Fruit fly (Drosophila melanogaster) whole organism, embryonic: ENCODE data around the gene put.
A peak's percentile ranks its signal among the peaks of the same experiment; 100 is the strongest.

ENCODE experiments used
- CG10209 ChIP-seq: fragments of 200-800 bp; sonication (Bioruptor generic); optimal IDR thresholded peaks from 3 replicates; lab custom pipeline; 2017; ENCODE audit warnings: missing biosample characterization, mild to moderate bottlenecking, missing genetic modification characterization, missing genetic modification reagents
- CG10267 ChIP-seq: fragments of 200-800 bp; sonication (Bioruptor generic); optimal IDR thresholded peaks from 2 replicates; lab custom pipeline; 2018; ENCODE audit warnings: missing biosample characterization, mild to moderate bottlenecking, missing genetic modification characterization, moderate library complexity
- CG10462 ChIP-seq: fragments of 200-800 bp; sonication (Bioruptor generic); optimal IDR thresholded peaks from 2 replicates; lab custom pipeline; 2016; ENCODE audit warnings: missing biosample characterization, missing genetic modification characterization
- CG11247 ChIP-seq: fragments of 200-800 bp; sonication (Bioruptor generic); IDR thresholded peaks from 2 replicates; pipeline ENCODE4 v1.3.6; 2022; ENCODE audit warnings: missing biosample characterization, missing genetic modification characterization
- CG11696 ChIP-seq: fragments of 200-800 bp; sonication (Bioruptor generic); IDR thresholded peaks from 2 replicates; pipeline ENCODE4 v1.3.6; 2022; ENCODE audit warnings: missing biosample characterization, missing genetic modification characterization
- CG12071 ChIP-seq: fragments of 200-800 bp; sonication (Bioruptor generic); optimal IDR thresholded peaks from 3 replicates; lab custom pipeline; 2018; ENCODE audit warnings: missing biosample characterization, mild to moderate bottlenecking, missing genetic modification characterization
- CG14710 ChIP-seq: fragments of 200-800 bp; sonication (Bioruptor generic); optimal IDR thresholded peaks from 3 replicates; lab custom pipeline; 2019; ENCODE audit warnings: missing biosample characterization, mild to moderate bottlenecking, missing genetic modification characterization, moderate library complexity
- CG14860 ChIP-seq: fragments of 200-800 bp; sonication (Bioruptor generic); IDR thresholded peaks from 3 replicates; pipeline ENCODE4 v1.3.6; 2022; ENCODE audit warnings: missing biosample characterization, missing genetic modification characterization; ENCODE audit not compliant: partially characterized antibody
- CG15479 ChIP-seq: fragments of 200-800 bp; sonication (Bioruptor generic); optimal IDR thresholded peaks from 3 replicates; lab custom pipeline; 2019; ENCODE audit warnings: missing biosample characterization, mild to moderate bottlenecking, missing genetic modification characterization, moderate library complexity
- CG15601 ChIP-seq: fragments of 200-800 bp; sonication (Bioruptor generic); optimal IDR thresholded peaks from 3 replicates; lab custom pipeline; 2019; ENCODE audit warnings: missing biosample characterization, mild to moderate bottlenecking, missing genetic modification characterization, moderate library complexity
- CG2889 ChIP-seq: fragments of 200-800 bp; sonication (Bioruptor generic); IDR thresholded peaks from 3 replicates; pipeline ENCODE4 v1.3.6; 2022; ENCODE audit warnings: missing biosample characterization, missing genetic modification characterization
- CG31224 ChIP-seq: fragments of 200-800 bp; sonication (Bioruptor generic); IDR thresholded peaks from 2 replicates; pipeline ENCODE4 v1.3.6; 2022; ENCODE audit warnings: missing biosample characterization, missing genetic modification characterization
- CG34376 ChIP-seq: fragments of 200-800 bp; sonication (Bioruptor generic); optimal IDR thresholded peaks from 2 replicates; lab custom pipeline; 2018; ENCODE audit warnings: missing biosample characterization, mild to moderate bottlenecking, missing genetic modification characterization
- CG4328 ChIP-seq: fragments of 200-800 bp; sonication (Bioruptor generic); optimal IDR thresholded peaks from 3 replicates; lab custom pipeline; 2017; ENCODE audit warnings: missing biosample characterization, missing genetic modification reagents, missing genetic modification characterization
- CG4404 ChIP-seq: fragments of 200-800 bp; sonication (Bioruptor generic); IDR thresholded peaks from 2 replicates; pipeline ENCODE4 v1.3.6; 2022; ENCODE audit warnings: missing biosample characterization, missing genetic modification characterization
- CG8359 ChIP-seq: fragments of 200-800 bp; sonication (Bioruptor generic); optimal IDR thresholded peaks from 2 replicates; lab custom pipeline; 2017; ENCODE audit warnings: missing biosample characterization, mild to moderate bottlenecking, missing genetic modification characterization, borderline replicate concordance
- CG8924 ChIP-seq: fragments of 200-800 bp; optimal IDR thresholded peaks from 3 replicates; lab custom pipeline; 2019; ENCODE audit warnings: missing biosample characterization, mild to moderate bottlenecking, missing genetic modification characterization, moderate library complexity
- Dip2 ChIP-seq: fragments of 200-800 bp; sonication (Bioruptor generic); IDR thresholded peaks from 2 replicates; pipeline ENCODE4 v1.3.6; 2022; ENCODE audit warnings: missing biosample characterization, missing genetic modification characterization
- Fer3 ChIP-seq: fragments of 200-800 bp; sonication (Bioruptor generic); optimal IDR thresholded peaks from 2 replicates; lab custom pipeline; 2018; ENCODE audit warnings: missing biosample characterization, mild to moderate bottlenecking, missing genetic modification characterization, moderate library complexity
- Lim3 ChIP-seq: fragments of 200-800 bp; sonication (Bioruptor generic); IDR thresholded peaks from 2 replicates; pipeline ENCODE4 v1.3.6; 2022; ENCODE audit warnings: missing biosample characterization, missing genetic modification characterization
- NC2β ChIP-seq: fragments of 200-800 bp; sonication (Bioruptor generic); optimal IDR thresholded peaks from 2 replicates; lab custom pipeline; 2016; ENCODE audit warnings: missing biosample characterization, missing genetic modification characterization
- NFAT ChIP-seq: fragments of 200-800 bp; sonication (Bioruptor generic); IDR thresholded peaks from 2 replicates; pipeline ENCODE4 v1.3.6; 2022; ENCODE audit warnings: missing biosample characterization, missing genetic modification characterization
- Poxn ChIP-seq: fragments of 200-800 bp; sonication (Bioruptor generic); IDR thresholded peaks from 2 replicates; pipeline ENCODE4 v1.3.6; 2022; ENCODE audit warnings: missing biosample characterization, missing genetic modification characterization
- Rfx ChIP-seq: fragments of 200-800 bp; sonication (Bioruptor generic); IDR thresholded peaks from 2 replicates; pipeline ENCODE4 v1.3.6; 2022; ENCODE audit warnings: missing biosample characterization, missing genetic modification characterization
- Sry-δ ChIP-seq: fragments of 200-800 bp; sonication (Bioruptor generic); optimal IDR thresholded peaks from 2 replicates; lab custom pipeline; 2016; ENCODE audit warnings: missing biosample characterization, missing genetic modification characterization
- ase ChIP-seq: fragments of 200-800 bp; sonication (Bioruptor generic); IDR thresholded peaks from 3 replicates; pipeline ENCODE4 v1.3.6; 2022; ENCODE audit warnings: missing biosample characterization, missing genetic modification characterization
- bab2 ChIP-seq: fragments of 200-800 bp; sonication (Bioruptor generic); optimal IDR thresholded peaks from 2 replicates; lab custom pipeline; 2016; ENCODE audit warnings: missing biosample characterization, missing genetic modification characterization
- cg ChIP-seq: fragments of 200-800 bp; sonication (Bioruptor generic); optimal IDR thresholded peaks from 3 replicates; lab custom pipeline; 2019; ENCODE audit warnings: missing biosample characterization, mild to moderate bottlenecking, missing genetic modification characterization, moderate library complexity
- ci ChIP-seq: fragments of 200-800 bp; sonication (Bioruptor generic); IDR thresholded peaks from 3 replicates; pipeline ENCODE4 v1.3.6; 2022; ENCODE audit warnings: missing biosample characterization, missing genetic modification characterization
- dimm ChIP-seq: fragments of 200-800 bp; sonication (Bioruptor generic); IDR thresholded peaks from 2 replicates; pipeline ENCODE4 v1.3.6; 2022; ENCODE audit warnings: missing biosample characterization, missing genetic modification characterization
- fd96Cb ChIP-seq: fragments of 200-800 bp; sonication (Bioruptor generic); optimal IDR thresholded peaks from 2 replicates; lab custom pipeline; 2018; ENCODE audit warnings: missing biosample characterization, mild to moderate bottlenecking, missing genetic modification characterization, moderate library complexity
- gfzf ChIP-seq: fragments of 200-800 bp; sonication (Bioruptor generic); optimal IDR thresholded peaks from 2 replicates; lab custom pipeline; 2016; ENCODE audit warnings: missing biosample characterization, mild to moderate bottlenecking, missing genetic modification characterization, moderate library complexity
- hbn ChIP-seq: fragments of 200-800 bp; sonication (Bioruptor generic); IDR thresholded peaks from 2 replicates; pipeline ENCODE4 v1.3.6; 2022; ENCODE audit warnings: missing biosample characterization, missing genetic modification characterization; ENCODE audit not compliant: partially characterized antibody
- insv ChIP-seq, 2 experiments: fragments of 200-800 bp; sonication (Bioruptor generic); optimal IDR thresholded peaks; 3 replicates each; lab custom pipeline; 2016 to 2018; ENCODE audit warnings: missing biosample characterization in 2 of 2, missing genetic modification characterization in 2 of 2
- inv ChIP-seq: fragments of 200-800 bp; sonication (Bioruptor generic); IDR thresholded peaks from 2 replicates; pipeline ENCODE4 v1.3.6; 2022; ENCODE audit warnings: missing biosample characterization, missing genetic modification characterization; ENCODE audit not compliant: partially characterized antibody
- jumu ChIP-seq: fragments of 200-800 bp; sonication (Bioruptor generic); optimal IDR thresholded peaks from 3 replicates; lab custom pipeline; 2016; ENCODE audit warnings: missing biosample characterization, missing genetic modification characterization
- maf-S ChIP-seq: fragments of 200-800 bp; sonication (Bioruptor generic); optimal IDR thresholded peaks from 2 replicates; lab custom pipeline; 2016; ENCODE audit warnings: missing biosample characterization, missing genetic modification characterization
- mam ChIP-seq: fragments of 200-800 bp; sonication (Bioruptor generic); optimal IDR thresholded peaks from 3 replicates; lab custom pipeline; 2016; ENCODE audit warnings: missing biosample characterization, missing genetic modification characterization
- nom ChIP-seq: fragments of 200-800 bp; sonication (Bioruptor generic); optimal IDR thresholded peaks from 2 replicates; lab custom pipeline; 2017; ENCODE audit warnings: missing biosample characterization, missing genetic modification characterization, mild to moderate bottlenecking, moderate library complexity, missing genetic modification reagents
- pho ChIP-seq: fragments of 200-800 bp; sonication (Bioruptor generic); optimal IDR thresholded peaks from 2 replicates; lab custom pipeline; 2016; ENCODE audit warnings: missing biosample characterization, missing genetic modification characterization
- pita ChIP-seq: fragments of 200-800 bp; sonication (Bioruptor generic); optimal IDR thresholded peaks from 2 replicates; lab custom pipeline; 2017; ENCODE audit warnings: missing biosample characterization, mild to moderate bottlenecking, missing genetic modification characterization
- pum ChIP-seq: fragments of 200-800 bp; sonication (Bioruptor generic); optimal IDR thresholded peaks from 2 replicates; lab custom pipeline; 2016; ENCODE audit warnings: missing biosample characterization, missing genetic modification characterization
- ranshi ChIP-seq: fragments of 200-800 bp; sonication (Bioruptor generic); IDR thresholded peaks from 2 replicates; pipeline ENCODE4 v1.3.6; 2022; ENCODE audit warnings: missing biosample characterization, missing genetic modification characterization
- repo ChIP-seq: fragments of 200-800 bp; sonication (Bioruptor generic); optimal IDR thresholded peaks from 2 replicates; lab custom pipeline; 2016; ENCODE audit warnings: missing biosample characterization, missing genetic modification characterization
- sim ChIP-seq: fragments of 200-800 bp; sonication (Bioruptor generic); IDR thresholded peaks from 2 replicates; pipeline ENCODE4 v1.3.6; 2022; ENCODE audit warnings: missing biosample characterization, missing genetic modification characterization
- slbo ChIP-seq: fragments of 200-800 bp; sonication (Bioruptor generic); IDR thresholded peaks from 2 replicates; pipeline ENCODE4 v1.3.6; 2022; ENCODE audit warnings: missing biosample characterization, missing genetic modification characterization
- tgo ChIP-seq: fragments of 200-800 bp; sonication (Bioruptor generic); IDR thresholded peaks from 3 replicates; pipeline ENCODE4 v1.3.6; 2022; ENCODE audit warnings: missing biosample characterization, missing genetic modification characterization
- tll ChIP-seq, 2 experiments: fragments of 200-800 bp in 1 of 2; fragments of >200 bp in 1 of 2; sonication (Bioruptor generic) in 1 of 2; optimal IDR thresholded peaks; 2 replicates each; lab custom pipeline; 2017 to 2019; ENCODE audit warnings: missing biosample characterization in 2 of 2, missing genetic modification characterization in 2 of 2, mild to moderate bottlenecking in 1 of 2, moderate library complexity in 1 of 2
- yki ChIP-seq: fragments of >200 bp; optimal IDR thresholded peaks from 3 replicates; lab custom pipeline; 2018
- zf30C ChIP-seq: fragments of 200-800 bp; sonication (Bioruptor generic); optimal IDR thresholded peaks from 3 replicates; lab custom pipeline; 2018; ENCODE audit warnings: missing biosample characterization, mild to moderate bottlenecking, missing genetic modification characterization

Gene put

dm6 chr3R:14574962-14575717 is 50.4 kb downstream of the put start (continued):
- peak; percentile 80 for TF ChIP-seq tgo (GFP tag; lab: Robert Waterston, UW)
- no peak for TF ChIP-seq Poxn
- no peak for TF ChIP-seq zf30C (GFP tag; lab: Kevin White, UChicago)
- peak; percentile 21 for TF ChIP-seq maf-S
- peak; percentile 59 for TF ChIP-seq mam
- no peak for TF ChIP-seq inv (GFP tag; lab: Robert Waterston, UW)
- TF ChIP-seq pum (GFP tag; lab: Kevin White, UChicago): peak; percentile 44
- TF ChIP-seq CG15479 (GFP tag; lab: Kevin White, UChicago): no peak
- peak; percentile 60 for TF ChIP-seq CG10462 (GFP tag; lab: Kevin White, UChicago)
- TF ChIP-seq CG8924 (tag; lab: Kevin White, UChicago): peak; percentile 82
- peak; percentile 41; the same call in 2 of the 3 replicates for TF ChIP-seq ci
- no peak for TF ChIP-seq yki (lab: Kevin White, UChicago)
- no peak for TF ChIP-seq CG14860 (GFP tag; lab: Robert Waterston, UW)
- TF ChIP-seq CG14710 (tag; lab: Kevin White, UChicago): peak; percentile 84
- peak; percentile 52; the same call in 1 of the 2 replicates for TF ChIP-seq ranshi (GFP tag; lab: Robert Waterston, UW)
- TF ChIP-seq CG11696 (GFP tag; lab: Robert Waterston, UW): no peak
- TF ChIP-seq bab2 (GFP tag; lab: Kevin White, UChicago): peak; percentile 59
- TF ChIP-seq nom (GFP tag; lab: Kevin White, UChicago): peak; percentile 13
- TF ChIP-seq Dip2 (GFP tag; lab: Robert Waterston, UW): no peak
- no peak for TF ChIP-seq NC2β (GFP tag; lab: Kevin White, UChicago)
- TF ChIP-seq jumu (GFP tag; lab: Kevin White, UChicago): peak; percentile 39
- TF ChIP-seq CG10267: peak; percentile 78
- no peak for TF ChIP-seq insv (GFP tag; optimal IDR thresholded peaks at IDR 0.05; lab: Kevin White, UChicago)
- TF ChIP-seq CG4328 (GFP tag; lab: Kevin White, UChicago): peak; percentile 58
- TF ChIP-seq slbo (GFP tag; lab: Robert Waterston, UW): peak; percentile 84
- no peak for TF ChIP-seq CG2889
- peak; percentile 56 for TF ChIP-seq CG4404 (GFP tag; lab: Robert Waterston, UW)
- peak; percentile 64 for TF ChIP-seq Fer3 (tag; lab: Kevin White, UChicago)
- no peak for TF ChIP-seq pita (GFP tag; lab: Kevin White, UChicago)
- no peak for TF ChIP-seq NFAT
- TF ChIP-seq CG12071 (GFP tag; lab: Kevin White, UChicago): no peak
- peak; percentile 31 for TF ChIP-seq Sry-δ (GFP tag; lab: Kevin White, UChicago)
- no peak for TF ChIP-seq ase (GFP tag; lab: Robert Waterston, UW)
- TF ChIP-seq fd96Cb (tag; lab: Kevin White, UChicago): peak; percentile 76
- peak; percentile 71 for TF ChIP-seq CG15601
- no peak; the same call in 1 of the 2 replicates for TF ChIP-seq hbn (GFP tag; lab: Robert Waterston, UW)
- TF ChIP-seq pho (GFP tag; lab: Kevin White, UChicago): peak; percentile 76
- TF ChIP-seq CG34376: peak; percentile 18
- no peak for TF ChIP-seq gfzf
- TF ChIP-seq sim: no peak
- TF ChIP-seq repo (GFP tag; lab: Kevin White, UChicago): no peak
- TF ChIP-seq dimm: no peak
- peak; percentile 77 for TF ChIP-seq CG10209 (GFP tag; lab: Kevin White, UChicago)
- no peak for TF ChIP-seq Lim3 (GFP tag; lab: Robert Waterston, UW)
- peak; percentile 47 for TF ChIP-seq CG8359 (GFP tag; lab: Kevin White, UChicago)
- TF ChIP-seq Rfx (GFP tag; lab: Robert Waterston, UW): peak; percentile 70
- peak; percentile 60 for TF ChIP-seq CG31224 (GFP tag; lab: Robert Waterston, UW)
- no peak for TF ChIP-seq cg (GFP tag; lab: Kevin White, UChicago)
- TF ChIP-seq tll (GFP tag; optimal IDR thresholded peaks at IDR 0.05; lab: Kevin White, UChicago): peak in 1 of 2 experiments; percentile 12
- TF ChIP-seq CG11247 (GFP tag; lab: Robert Waterston, UW): peak; percentile 53; the same call in 1 of the 2 replicates
